Worm (Caenorhabditis elegans): Measurements from ENCODE around the gene ceh-57.

Gene ceh-57

ce11 chrII:10389776-10390175 is 22.7 kb upstream of the ceh-57 start (continued):
- TF ChIP-seq tbx-2 (tag; optimal IDR thresholded peaks at IDR 0.05) (no peak), nfya-1 (tag; optimal IDR thresholded peaks at IDR 0.05; ENCODE audit: insufficient read depth) (peak; percentile 62), ceh-16 (tag; optimal IDR thresholded peaks at IDR 0.05) (no peak), ceh-28 (tag; optimal IDR thresholded peaks at IDR 0.05) (no peak), ZK546.5 (tag; optimal IDR thresholded peaks at IDR 0.05) (no peak), snpc-4 (tag; optimal IDR thresholded peaks at IDR 0.05) (no peak), sea-2 (GFP tag; optimal IDR thresholded peaks at IDR 0.05) (no peak), ama-1 (optimal IDR thresholded peaks at IDR 0.05) (peak; percentile 75), unc-62 (GFP tag; optimal IDR thresholded peaks at IDR 0.05) (no peak), elt-1 (tag; optimal IDR thresholded peaks at IDR 0.05) (no peak), pqm-1 (tag; optimal IDR thresholded peaks at IDR 0.05) (peak; percentile 97)

DNA sequence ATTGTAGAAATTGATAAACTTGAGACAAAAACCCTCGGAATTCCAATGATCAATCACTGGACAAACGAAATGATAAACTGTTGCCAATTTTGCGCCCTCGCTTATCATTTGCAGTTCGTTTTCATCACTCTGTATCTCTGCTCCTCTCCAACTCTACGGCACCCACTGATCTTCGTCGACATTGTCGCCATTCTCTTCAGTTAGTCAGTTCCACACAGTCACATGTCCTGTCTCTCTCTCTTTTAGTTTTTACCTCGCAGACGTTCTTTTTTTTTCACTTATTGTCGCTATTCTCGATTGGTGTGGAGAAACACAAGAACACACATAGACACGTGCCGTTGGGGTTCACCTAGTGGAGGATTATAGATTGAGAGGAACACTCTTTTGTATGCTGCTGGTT is 21.9 kb upstream of the ceh-57 start:
- TF ChIP-seq ztf-11 (tag; optimal IDR thresholded peaks at IDR 0.05) (no peak), jun-1 (tag; optimal IDR thresholded peaks at IDR 0.05) (peak; percentile 74), nhr-25 (tag; optimal IDR thresholded peaks at IDR 0.05) (peak; percentile 86), pha-4 (tag; optimal IDR thresholded peaks at IDR 0.05) (peak; percentile 85), mml-1 (tag; optimal IDR thresholded peaks at IDR 0.05) (no peak), lin-15B (tag; optimal IDR thresholded peaks at IDR 0.05) (no peak), elt-2 (tag; optimal IDR thresholded peaks at IDR 0.05) (peak; percentile 94), lsy-12 (tag; optimal IDR thresholded peaks at IDR 0.05) (peak; percentile 28), nhr-43 (tag; optimal IDR thresholded peaks at IDR 0.05; ENCODE audit: poor library complexity, severe bottlenecking) (peak; percentile 84), sea-2 (GFP tag; optimal IDR thresholded peaks at IDR 0.05) (no peak), egl-27 (tag; optimal IDR thresholded peaks at IDR 0.05) (peak; percentile 16), nhr-237 (tag; optimal IDR thresholded peaks at IDR 0.05) (no peak), snpc-4 (tag; optimal IDR thresholded peaks at IDR 0.05) (peak; percentile 15), mdl-1 (tag; optimal IDR thresholded peaks at IDR 0.05) (peak; percentile 72), R02D3.7 (tag; optimal IDR thresholded peaks at IDR 0.05) (no peak), skn-1 (tag; optimal IDR thresholded peaks at IDR 0.05) (peak; percentile 46), elt-1 (tag; optimal IDR thresholded peaks at IDR 0.05) (no peak), pqm-1 (tag; optimal IDR thresholded peaks at IDR 0.05) (peak; percentile 83), hmg-11 (tag; optimal IDR thresholded peaks at IDR 0.05) (peak; percentile 7), ceh-16 (tag; optimal IDR thresholded peaks at IDR 0.05) (no peak), nhr-23 (tag; optimal IDR thresholded peaks at IDR 0.05) (peak; percentile 69), elt-3 (tag; optimal IDR thresholded peaks at IDR 0.05) (peak in 1 of 3 experiments; percentile 58), nfya-1 (tag; optimal IDR thresholded peaks at IDR 0.05; ENCODE audit: insufficient read depth) (peak; percentile 74), ama-1 (optimal IDR thresholded peaks at IDR 0.05) (peak; percentile 13)

DNA sequence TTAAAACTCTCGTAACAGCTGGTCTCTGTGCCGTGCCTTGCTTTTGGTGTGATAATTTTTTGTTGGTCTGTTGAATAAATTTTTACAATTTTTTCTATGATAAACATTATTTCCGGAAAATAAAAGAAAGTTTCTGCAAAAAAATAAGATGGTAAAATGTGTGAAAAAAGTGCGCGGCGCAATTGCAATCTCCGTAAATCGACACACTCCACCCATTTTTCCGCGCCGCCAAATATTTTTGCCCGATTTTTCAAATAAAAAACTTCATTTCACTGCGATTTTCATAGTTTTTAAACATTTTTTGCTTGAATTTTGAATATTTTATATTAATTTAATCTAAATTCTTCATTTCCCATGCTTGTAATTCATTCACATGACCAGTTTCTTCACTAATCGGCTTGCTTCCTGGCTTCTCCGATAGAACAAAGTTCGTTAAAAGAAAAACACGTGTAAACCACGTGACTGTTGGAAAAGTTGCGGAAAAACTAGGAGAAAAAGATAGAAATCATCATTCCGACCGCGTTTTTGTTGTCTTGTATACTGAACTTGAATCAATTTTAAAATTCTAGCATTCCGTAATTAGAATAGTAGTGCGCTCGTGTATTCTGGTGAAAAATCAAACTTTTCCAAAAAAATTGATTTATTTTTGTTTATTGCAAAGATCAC is 21.1 kb upstream of the ceh-57 start:
- TF ChIP-seq nhr-76 (tag; optimal IDR thresholded peaks at IDR 0.05) = peak; percentile 52
- no peak for TF ChIP-seq snpc-4 (tag; optimal IDR thresholded peaks at IDR 0.05)
- TF ChIP-seq R02D3.7 (tag; optimal IDR thresholded peaks at IDR 0.05) = peak; percentile 99
- no peak for TF ChIP-seq ztf-4 (tag; optimal IDR thresholded peaks at IDR 0.05)
- TF ChIP-seq nhr-28 (tag; optimal IDR thresholded peaks at IDR 0.05) = no peak
- no peak for TF ChIP-seq pqm-1 (tag; optimal IDR thresholded peaks at IDR 0.05)
- TF ChIP-seq nhr-237 (tag; optimal IDR thresholded peaks at IDR 0.05) = no peak
- TF ChIP-seq egl-27 (tag; optimal IDR thresholded peaks at IDR 0.05) = no peak
- no peak for TF ChIP-seq elt-1 (tag; optimal IDR thresholded peaks at IDR 0.05)
- peak; percentile 20 for TF ChIP-seq mdl-1 (tag; optimal IDR thresholded peaks at IDR 0.05)
- no peak for TF ChIP-seq eor-1 (tag; optimal IDR thresholded peaks at IDR 0.05)
- TF ChIP-seq elt-3 (tag; optimal IDR thresholded peaks at IDR 0.05) = no peak
- peak; percentile 60 for TF ChIP-seq hmg-11 (tag; optimal IDR thresholded peaks at IDR 0.05)
- no peak for TF ChIP-seq ZK546.5 (tag; optimal IDR thresholded peaks at IDR 0.05)
- TF ChIP-seq skn-1 (tag; optimal IDR thresholded peaks at IDR 0.05) = no peak
- TF ChIP-seq jun-1 (tag; optimal IDR thresholded peaks at IDR 0.05) = no peak
- peak; percentile 87 for TF ChIP-seq nhr-23 (tag; optimal IDR thresholded peaks at IDR 0.05)
- TF ChIP-seq lsy-12 (tag; optimal IDR thresholded peaks at IDR 0.05) = peak; percentile 74
- peak; percentile 63 for TF ChIP-seq nhr-43 (tag; optimal IDR thresholded peaks at IDR 0.05; ENCODE audit: poor library complexity, severe bottlenecking)
- peak; percentile 72 for TF ChIP-seq nfya-1 (tag; optimal IDR thresholded peaks at IDR 0.05; ENCODE audit: insufficient read depth)
- TF ChIP-seq ama-1 (optimal IDR thresholded peaks at IDR 0.05) = no peak
- peak; percentile 55 for TF ChIP-seq elt-2 (tag; optimal IDR thresholded peaks at IDR 0.05)
- no peak for TF ChIP-seq nhr-77 (tag; optimal IDR thresholded peaks at IDR 0.05)
- TF ChIP-seq nhr-12 (tag; optimal IDR thresholded peaks at IDR 0.05) = no peak
- no peak for TF ChIP-seq unc-39 (tag; optimal IDR thresholded peaks at IDR 0.05)
- TF ChIP-seq fos-1 (tag; optimal IDR thresholded peaks at IDR 0.05) = no peak
- TF ChIP-seq nhr-11 (tag; optimal IDR thresholded peaks at IDR 0.05) = no peak
- peak; percentile 80 for TF ChIP-seq pha-4 (tag; optimal IDR thresholded peaks at IDR 0.05)
- TF ChIP-seq mml-1 (tag; optimal IDR thresholded peaks at IDR 0.05) = peak; percentile 69
- no peak for TF ChIP-seq ceh-9 (tag; optimal IDR thresholded peaks at IDR 0.05)
- peak; percentile 41 for TF ChIP-seq nhr-25 (tag; optimal IDR thresholded peaks at IDR 0.05)
- TF ChIP-seq tbx-2 (tag; optimal IDR thresholded peaks at IDR 0.05) = peak; percentile 29
- no peak for TF ChIP-seq ztf-11 (tag; optimal IDR thresholded peaks at IDR 0.05)
- no peak for TF ChIP-seq daf-12 (tag; optimal IDR thresholded peaks at IDR 0.05)
- no peak for TF ChIP-seq unc-62 (GFP tag; optimal IDR thresholded peaks at IDR 0.05)
- peak; percentile 57 for TF ChIP-seq zag-1 (tag; optimal IDR thresholded peaks at IDR 0.05)
- peak; percentile 20 for TF ChIP-seq ceh-28 (tag; optimal IDR thresholded peaks at IDR 0.05)
- TF ChIP-seq fkh-2 (tag; optimal IDR thresholded peaks at IDR 0.05) = no peak
- TF ChIP-seq sea-2 (GFP tag; optimal IDR thresholded peaks at IDR 0.05) = no peak
- peak; percentile 47 for TF ChIP-seq lin-15B (tag; optimal IDR thresholded peaks at IDR 0.05)
- TF ChIP-seq ceh-82 (tag; optimal IDR thresholded peaks at IDR 0.05) = peak; percentile 34
- TF ChIP-seq egl-5 (tag; optimal IDR thresholded peaks at IDR 0.05) = peak; percentile 28
- TF ChIP-seq ceh-16 (tag; optimal IDR thresholded peaks at IDR 0.05) = no peak
